Fruit fly (Drosophila melanogaster) whole organism, embryonic: Measurements from ENCODE around the gene CG34049.

Experiments used
- CG16779 ChIP-seq: fragments of 200-800 bp; sonication (Bioruptor generic); IDR thresholded peaks from 2 replicates; pipeline ENCODE4 v1.3.6; 2022; ENCODE audit warnings: missing biosample characterization, missing genetic modification characterization
- CG17186 ChIP-seq: fragments of 200-800 bp; sonication (Bioruptor generic); optimal IDR thresholded peaks from 3 replicates; lab custom pipeline; 2017; ENCODE audit warnings: missing biosample characterization, missing genetic modification reagents, missing genetic modification characterization
- CG3847 ChIP-seq: fragments of 200-800 bp; sonication (Bioruptor generic); IDR thresholded peaks from 2 replicates; pipeline ENCODE4 v1.3.6; 2022; ENCODE audit warnings: missing biosample characterization, missing genetic modification characterization
- CG8924 ChIP-seq: fragments of 200-800 bp; optimal IDR thresholded peaks from 3 replicates; lab custom pipeline; 2019; ENCODE audit warnings: missing biosample characterization, mild to moderate bottlenecking, missing genetic modification characterization, moderate library complexity
- Poxn ChIP-seq: fragments of 200-800 bp; sonication (Bioruptor generic); IDR thresholded peaks from 2 replicates; pipeline ENCODE4 v1.3.6; 2022; ENCODE audit warnings: missing biosample characterization, missing genetic modification characterization
- psq ChIP-seq: fragments of 200-800 bp; sonication (Bioruptor generic); optimal IDR thresholded peaks from 2 replicates; lab custom pipeline; 2017; ENCODE audit warnings: missing biosample characterization, missing genetic modification characterization
- repo ChIP-seq: fragments of 200-800 bp; sonication (Bioruptor generic); optimal IDR thresholded peaks from 2 replicates; lab custom pipeline; 2016; ENCODE audit warnings: missing biosample characterization, missing genetic modification characterization

DNA sequence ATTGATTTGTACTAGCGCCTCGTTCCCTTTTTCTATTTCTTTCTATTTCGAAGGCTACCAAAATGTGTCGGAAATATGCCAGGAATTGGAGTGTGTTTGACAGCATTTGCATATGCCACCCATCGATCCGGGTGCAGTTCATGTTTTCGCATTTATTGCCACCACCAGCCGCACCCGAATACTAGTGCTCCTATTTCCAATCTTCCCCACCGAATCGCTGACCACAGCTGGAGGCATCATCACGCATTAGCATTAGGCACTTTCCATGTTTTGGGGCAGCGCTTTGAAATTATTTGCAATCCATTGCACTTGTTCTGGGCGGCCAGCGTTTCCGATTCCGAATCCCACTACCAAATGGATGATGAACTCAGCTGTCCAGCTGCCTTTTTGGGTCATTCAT lies 22.7 kb upstream of the CG34049 start, which contains the start of gene CG42658:
- TF ChIP-seq Poxn (GFP tag; lab: Robert Waterston, UW) = no peak
- no peak for TF ChIP-seq CG17186 (GFP tag; lab: Kevin White, UChicago)
- no peak for TF ChIP-seq psq
- no peak for TF ChIP-seq CG16779 (GFP tag; lab: Robert Waterston, UW)
- TF ChIP-seq repo (GFP tag; lab: Kevin White, UChicago) = no peak
- TF ChIP-seq CG8924 (tag; lab: Kevin White, UChicago) = no peak
- no peak for TF ChIP-seq CG3847
